Fruit fly (Drosophila melanogaster) whole organism, embryonic: Measurements from ENCODE around the gene Mettl4.

Experiments used
- ATbp ChIP-seq: fragments of 200-800 bp; sonication (Bioruptor generic); optimal IDR thresholded peaks from 2 replicates; lab custom pipeline; 2017; ENCODE audit warnings: missing biosample characterization, mild to moderate bottlenecking, missing genetic modification characterization, missing genetic modification reagents
- C15 ChIP-seq: fragments of 200-800 bp; sonication (Bioruptor generic); IDR thresholded peaks from 3 replicates; pipeline ENCODE4 v1.3.6; 2022; ENCODE audit warnings: missing biosample characterization, missing genetic modification characterization
- CG1024 ChIP-seq: fragments of 200-800 bp; sonication (Bioruptor generic); IDR thresholded peaks from 2 replicates; pipeline ENCODE4 v1.3.6; 2022; ENCODE audit warnings: missing biosample characterization, missing genetic modification characterization
- CG12104 ChIP-seq: fragments of 200-800 bp; sonication (Bioruptor generic); optimal IDR thresholded peaks from 3 replicates; lab custom pipeline; 2016; ENCODE audit warnings: missing biosample characterization, missing genetic modification characterization
- CG12744 ChIP-seq: fragments of 200-800 bp; sonication (Bioruptor generic); optimal IDR thresholded peaks from 2 replicates; lab custom pipeline; 2016; ENCODE audit warnings: missing biosample characterization, missing genetic modification characterization
- CG15696 ChIP-seq: fragments of 200-800 bp; sonication (Bioruptor generic); optimal IDR thresholded peaks from 2 replicates; lab custom pipeline; 2019; ENCODE audit warnings: missing biosample characterization, mild to moderate bottlenecking, missing genetic modification characterization, moderate library complexity
- CG1603 ChIP-seq: fragments of 200-800 bp; sonication (Bioruptor generic); optimal IDR thresholded peaks from 2 replicates; lab custom pipeline; 2019; ENCODE audit warnings: missing biosample characterization, mild to moderate bottlenecking, missing genetic modification characterization, moderate library complexity
- CG16863 ChIP-seq: fragments of 200-800 bp; sonication (Bioruptor generic); optimal IDR thresholded peaks from 3 replicates; lab custom pipeline; 2016; ENCODE audit warnings: missing biosample characterization, missing genetic modification characterization
- CG17361 ChIP-seq: fragments of 200-800 bp; sonication (Bioruptor generic); IDR thresholded peaks from 3 replicates; pipeline ENCODE4 v1.3.6; 2022; ENCODE audit warnings: missing biosample characterization, missing genetic modification characterization
- CG1792 ChIP-seq: fragments of 200-800 bp; sonication (Bioruptor generic); optimal IDR thresholded peaks from 2 replicates; lab custom pipeline; 2016; ENCODE audit warnings: missing biosample characterization, missing genetic modification characterization
- CG18262 ChIP-seq: fragments of 200-800 bp; optimal IDR thresholded peaks from 3 replicates; lab custom pipeline; 2019; ENCODE audit warnings: missing biosample characterization, mild to moderate bottlenecking, missing genetic modification characterization, moderate library complexity
- CG2712 ChIP-seq: fragments of 200-800 bp; optimal IDR thresholded peaks from 3 replicates; lab custom pipeline; 2019; ENCODE audit warnings: missing biosample characterization, mild to moderate bottlenecking, missing genetic modification characterization, moderate library complexity
- CG2875 ChIP-seq: fragments of 200-800 bp; sonication (Bioruptor generic); optimal IDR thresholded peaks from 2 replicates; lab custom pipeline; 2017; ENCODE audit warnings: missing biosample characterization, mild to moderate bottlenecking, missing genetic modification characterization, missing genetic modification reagents
- CG30431 ChIP-seq: fragments of 200-800 bp; sonication (Bioruptor generic); optimal IDR thresholded peaks from 2 replicates; lab custom pipeline; 2017; ENCODE audit warnings: missing biosample characterization, missing genetic modification characterization
- CG4404 ChIP-seq: fragments of 200-800 bp; sonication (Bioruptor generic); IDR thresholded peaks from 2 replicates; pipeline ENCODE4 v1.3.6; 2022; ENCODE audit warnings: missing biosample characterization, missing genetic modification characterization
- CG4854 ChIP-seq: fragments of 200-800 bp; sonication (Bioruptor generic); optimal IDR thresholded peaks from 2 replicates; lab custom pipeline; 2016; ENCODE audit warnings: missing biosample characterization, missing genetic modification characterization, inconsistent platforms
- CG6689 ChIP-seq: fragments of 200-800 bp; sonication (Bioruptor generic); IDR thresholded peaks from 2 replicates; pipeline ENCODE4 v1.3.6; 2022; ENCODE audit warnings: missing biosample characterization, missing genetic modification characterization
- CG8388 ChIP-seq: fragments of 200-800 bp; sonication (Bioruptor generic); optimal IDR thresholded peaks from 2 replicates; lab custom pipeline; 2019; ENCODE audit warnings: missing biosample characterization, mild to moderate bottlenecking, missing genetic modification characterization, moderate library complexity
- CG8924 ChIP-seq: fragments of 200-800 bp; optimal IDR thresholded peaks from 3 replicates; lab custom pipeline; 2019; ENCODE audit warnings: missing biosample characterization, mild to moderate bottlenecking, missing genetic modification characterization, moderate library complexity
- CG9876 ChIP-seq: fragments of 200-800 bp; sonication (Bioruptor generic); optimal IDR thresholded peaks from 2 replicates; lab custom pipeline; 2016; ENCODE audit warnings: missing biosample characterization, missing genetic modification characterization
- Camta ChIP-seq: fragments of 200-800 bp; sonication (Bioruptor generic); optimal IDR thresholded peaks from 2 replicates; lab custom pipeline; 2016; ENCODE audit warnings: missing biosample characterization, missing genetic modification characterization
- HLHmδ ChIP-seq: fragments of 200-800 bp; sonication (Bioruptor generic); optimal IDR thresholded peaks from 2 replicates; lab custom pipeline; 2018; ENCODE audit warnings: missing biosample characterization, mild to moderate bottlenecking, missing genetic modification characterization, moderate library complexity
- Hmr ChIP-seq: fragments of 200-800 bp; sonication (Bioruptor generic); optimal IDR thresholded peaks from 3 replicates; lab custom pipeline; 2017; ENCODE audit warnings: mild to moderate bottlenecking, missing biosample characterization, missing genetic modification reagents, missing genetic modification characterization
- Jarid2 ChIP-seq: fragments of 200-800 bp; sonication (Bioruptor generic); optimal IDR thresholded peaks from 3 replicates; lab custom pipeline; 2017; ENCODE audit warnings: mild to moderate bottlenecking, missing biosample characterization, missing genetic modification reagents, missing genetic modification characterization
- Lim3 ChIP-seq: fragments of 200-800 bp; sonication (Bioruptor generic); IDR thresholded peaks from 2 replicates; pipeline ENCODE4 v1.3.6; 2022; ENCODE audit warnings: missing biosample characterization, missing genetic modification characterization
- MBD-R2 ChIP-seq: fragments of 200-800 bp; sonication (Bioruptor generic); IDR thresholded peaks from 2 replicates; pipeline ENCODE4 v1.3.6; 2022; ENCODE audit warnings: missing biosample characterization, missing genetic modification characterization
- Max ChIP-seq: fragments of 200-800 bp; sonication (Bioruptor generic); optimal IDR thresholded peaks from 2 replicates; lab custom pipeline; 2016; ENCODE audit warnings: missing biosample characterization, mild to moderate bottlenecking, missing genetic modification characterization
- Nf-YC ChIP-seq: fragments of 200-800 bp; optimal IDR thresholded peaks from 3 replicates; lab custom pipeline; 2019; ENCODE audit warnings: missing biosample characterization, mild to moderate bottlenecking, missing genetic modification characterization, moderate library complexity
- Optix ChIP-seq: fragments of 200-800 bp; sonication (Bioruptor generic); IDR thresholded peaks from 3 replicates; pipeline ENCODE4 v1.3.6; 2022; ENCODE audit warnings: missing biosample characterization, missing genetic modification characterization
- Poxn ChIP-seq: fragments of 200-800 bp; sonication (Bioruptor generic); IDR thresholded peaks from 2 replicates; pipeline ENCODE4 v1.3.6; 2022; ENCODE audit warnings: missing biosample characterization, missing genetic modification characterization
- Ptx1 ChIP-seq: fragments of 200-800 bp; sonication (Bioruptor generic); IDR thresholded peaks from 2 replicates; pipeline ENCODE4 v1.3.6; 2022; ENCODE audit warnings: missing biosample characterization, missing genetic modification characterization
- abd-A ChIP-seq: fragments of 200-800 bp; sonication (Bioruptor generic); optimal IDR thresholded peaks from 3 replicates; lab custom pipeline; 2019; ENCODE audit warnings: missing biosample characterization, mild to moderate bottlenecking, missing genetic modification characterization, moderate library complexity
- ara ChIP-seq: fragments of 200-800 bp; sonication (Bioruptor generic); IDR thresholded peaks from 2 replicates; pipeline ENCODE4 v1.3.6; 2022; ENCODE audit warnings: missing biosample characterization, missing genetic modification characterization
- ash1 ChIP-seq: fragments of 200-800 bp; sonication (Bioruptor generic); optimal IDR thresholded peaks from 2 replicates; lab custom pipeline; 2018; ENCODE audit warnings: missing biosample characterization, mild to moderate bottlenecking, missing genetic modification characterization
- bbx ChIP-seq: fragments of 200-800 bp; sonication (Bioruptor generic); IDR thresholded peaks from 2 replicates; pipeline ENCODE4 v1.3.6; 2022; ENCODE audit warnings: missing biosample characterization, missing genetic modification characterization; ENCODE audit not compliant: partially characterized antibody
- crol ChIP-seq: fragments of 200-800 bp; sonication (Bioruptor generic); IDR thresholded peaks from 2 replicates; pipeline ENCODE4 v1.3.6; 2022; ENCODE audit warnings: missing biosample characterization, missing genetic modification characterization
- dmrt11E ChIP-seq: fragments of 200-800 bp; sonication (Bioruptor generic); optimal IDR thresholded peaks from 3 replicates; lab custom pipeline; 2018; ENCODE audit warnings: missing biosample characterization, mild to moderate bottlenecking, missing genetic modification characterization, moderate library complexity
- ewg ChIP-seq: fragments of 200-800 bp; sonication (Bioruptor generic); optimal IDR thresholded peaks from 3 replicates; lab custom pipeline; 2017; ENCODE audit warnings: mild to moderate bottlenecking, missing biosample characterization, missing genetic modification reagents, missing genetic modification characterization
- fd96Cb ChIP-seq: fragments of 200-800 bp; sonication (Bioruptor generic); optimal IDR thresholded peaks from 2 replicates; lab custom pipeline; 2018; ENCODE audit warnings: missing biosample characterization, mild to moderate bottlenecking, missing genetic modification characterization, moderate library complexity
- gem ChIP-seq: fragments of 200-800 bp; sonication (Bioruptor generic); optimal IDR thresholded peaks from 2 replicates; lab custom pipeline; 2019; ENCODE audit warnings: missing biosample characterization, mild to moderate bottlenecking, missing genetic modification characterization, moderate library complexity
- her ChIP-seq: fragments of 200-800 bp; sonication (Bioruptor generic); optimal IDR thresholded peaks from 2 replicates; lab custom pipeline; 2016; ENCODE audit warnings: missing biosample characterization, missing genetic modification characterization
- lola ChIP-seq, 3 experiments: fragments of >200 bp in 2 of 3; fragments of 200-800 bp in 1 of 3; sonication (Bioruptor generic) in 1 of 3; optimal IDR thresholded peaks; 2 replicates each; lab custom pipeline; 2017 to 2019; ENCODE audit warnings: missing biosample characterization in 3 of 3, missing genetic modification characterization in 3 of 3, mild to moderate bottlenecking in 1 of 3, moderate library complexity in 1 of 3
- mam ChIP-seq: fragments of 200-800 bp; sonication (Bioruptor generic); optimal IDR thresholded peaks from 3 replicates; lab custom pipeline; 2016; ENCODE audit warnings: missing biosample characterization, missing genetic modification characterization
- pnt ChIP-seq: fragments of 200-800 bp; sonication (Bioruptor generic); optimal IDR thresholded peaks from 3 replicates; lab custom pipeline; 2016; ENCODE audit warnings: missing biosample characterization, missing genetic modification characterization
- pros ChIP-seq: fragments of 200-800 bp; sonication (Bioruptor generic); optimal IDR thresholded peaks from 3 replicates; lab custom pipeline; 2019; ENCODE audit warnings: missing biosample characterization, mild to moderate bottlenecking, missing genetic modification characterization, moderate library complexity
- repo ChIP-seq: fragments of 200-800 bp; sonication (Bioruptor generic); optimal IDR thresholded peaks from 2 replicates; lab custom pipeline; 2016; ENCODE audit warnings: missing biosample characterization, missing genetic modification characterization
- seq ChIP-seq: fragments of 200-800 bp; sonication (Bioruptor generic); IDR thresholded peaks from 2 replicates; pipeline ENCODE4 v1.3.6; 2022; ENCODE audit warnings: missing biosample characterization, missing genetic modification characterization
- sqz ChIP-seq: fragments of 200-800 bp; sonication (Bioruptor generic); optimal IDR thresholded peaks from 3 replicates; lab custom pipeline; 2018; ENCODE audit warnings: missing biosample characterization, mild to moderate bottlenecking, missing genetic modification characterization
- tin ChIP-seq: fragments of 200-800 bp; sonication (Bioruptor generic); optimal IDR thresholded peaks from 3 replicates; lab custom pipeline; 2016; ENCODE audit warnings: missing biosample characterization, missing genetic modification characterization
- vnd ChIP-seq: fragments of 200-800 bp; sonication (Bioruptor generic); IDR thresholded peaks from 3 replicates; pipeline ENCODE4 v1.3.6; 2022; ENCODE audit warnings: missing biosample characterization, missing genetic modification characterization; ENCODE audit not compliant: partially characterized antibody
- yki ChIP-seq: fragments of >200 bp; optimal IDR thresholded peaks from 3 replicates; lab custom pipeline; 2018
- zen ChIP-seq: fragments of 200-800 bp; sonication (Bioruptor generic); optimal IDR thresholded peaks from 3 replicates; lab custom pipeline; 2018; ENCODE audit warnings: missing biosample characterization, mild to moderate bottlenecking, missing genetic modification characterization, moderate library complexity

Mettl4 gene

dm6 chr3R:16673184-16673583, 22.2 kb upstream of the Mettl4 start (continued):
- TF ChIP-seq repo (GFP tag; lab: Kevin White, UChicago) (no peak), HLHmδ (GFP tag; lab: Kevin White, UChicago) (no peak), Camta (GFP tag; lab: Kevin White, UChicago) (no peak), CG12104 (GFP tag; lab: Kevin White, UChicago) (no peak), CG9876 (no peak), Poxn (GFP tag; lab: Robert Waterston, UW) (no peak), zen (peak; percentile 58), Lim3 (no peak), CG6689 (GFP tag; lab: Robert Waterston, UW) (peak; percentile 31; the same call in 1 of the 2 replicates), CG1603 (tag; lab: Kevin White, UChicago) (peak; percentile 40), CG8388 (GFP tag; lab: Kevin White, UChicago) (no peak), CG30431 (GFP tag; lab: Kevin White, UChicago) (peak; percentile 16), CG1024 (GFP tag; lab: Robert Waterston, UW) (no peak), CG4404 (GFP tag; lab: Robert Waterston, UW) (peak; percentile 24; the same call in 1 of the 2 replicates), gem (tag; lab: Kevin White, UChicago) (peak; percentile 51), her (GFP tag; lab: Kevin White, UChicago) (no peak), MBD-R2 (GFP tag; lab: Robert Waterston, UW) (no peak), ATbp (GFP tag; lab: Kevin White, UChicago) (no peak), ara (GFP tag; lab: Robert Waterston, UW) (peak; percentile 64), fd96Cb (tag; lab: Kevin White, UChicago) (peak; percentile 5), CG2875 (GFP tag; lab: Kevin White, UChicago) (no peak), CG18262 (peak; percentile 29), CG17361 (GFP tag; lab: Robert Waterston, UW) (0 out of 3 replicates have a peak, but pooled peaks have one; percentile 17), bbx (no peak), tin (GFP tag; lab: Kevin White, UChicago) (peak; percentile 8), sqz (no peak), CG12744 (no peak), CG4854 (GFP tag; lab: Kevin White, UChicago) (no peak), dmrt11E (tag; lab: Kevin White, UChicago) (peak; percentile 49), C15 (GFP tag; lab: Robert Waterston, UW) (no peak), CG8924 (tag; lab: Kevin White, UChicago) (no peak), Jarid2 (GFP tag; lab: Kevin White, UChicago) (no peak), vnd (GFP tag; lab: Robert Waterston, UW) (no peak), lola (GFP tag; optimal IDR thresholded peaks at IDR 0.05; lab: Kevin White, UChicago) (peak in 1 of 3 experiments; percentile 21), Hmr (GFP tag; lab: Kevin White, UChicago) (no peak), Ptx1 (GFP tag; lab: Robert Waterston, UW) (0 out of 2 replicates have a peak, but pooled peaks have one; percentile 23)

- TF ChIP-seq crol (GFP tag; lab: Robert Waterston, UW) (peak; percentile 34; the same call in 1 of the 2 replicates), CG15696 (tag; lab: Kevin White, UChicago) (no peak), Nf-YC (tag; lab: Kevin White, UChicago) (peak; percentile 71), Max (GFP tag; lab: Kevin White, UChicago) (no peak), ash1 (no peak), abd-A (tag; lab: Kevin White, UChicago) (peak; percentile 95), yki (no peak), seq (GFP tag; lab: Robert Waterston, UW) (peak; percentile 70; the same call in 1 of the 2 replicates), mam (GFP tag; lab: Kevin White, UChicago) (no peak), pros (GFP tag; lab: Kevin White, UChicago) (peak; percentile 81), CG16863 (GFP tag; lab: Kevin White, UChicago) (no peak), CG2712 (no peak), pnt (no peak), CG1792 (GFP tag; lab: Kevin White, UChicago) (no peak), Optix (GFP tag; lab: Robert Waterston, UW) (no peak), ewg (peak; percentile 80)
Measured at dm6 chr3R:16672213-16672706, 21.3 kb upstream of the Mettl4 start.
